Worm (Caenorhabditis elegans) whole organism, L1 larva: Measurements from ENCODE around the gene acbp-4.
A peak's percentile ranks its signal among the peaks of the same experiment; 100 is the strongest.

ENCODE experiments used
- C04F5.9 ChIP-seq: sonication (generic microtip); optimal IDR thresholded peaks from 2 replicates; lab custom pipeline; 2016; ENCODE audit warnings: missing genetic modification characterization, missing compliant biosample characterization
- C34B4.2 ChIP-seq: sonication (generic microtip); optimal IDR thresholded peaks from 2 replicates; lab custom pipeline; 2017; ENCODE audit warnings: mild to moderate bottlenecking, missing genetic modification characterization, missing compliant biosample characterization
- F16B12.6 ChIP-seq: fragments of 150-350 bp; optimal IDR thresholded peaks from 2 replicates; lab custom pipeline; 2014; ENCODE audit warnings: missing biosample characterization, missing genetic modification characterization
- Y116A8C.19 ChIP-seq: sonication (generic microtip); optimal IDR thresholded peaks from 2 replicates; lab custom pipeline; 2016; ENCODE audit warnings: missing compliant biosample characterization, missing genetic modification characterization, borderline replicate concordance
- ama-1 ChIP-seq: fragments of 150-350 bp; optimal IDR thresholded peaks from 2 replicates; lab custom pipeline; 2014
- blmp-1 ChIP-seq: fragments of 150-350 bp; optimal IDR thresholded peaks from 2 replicates; lab custom pipeline; 2014; ENCODE audit warnings: missing biosample characterization, missing genetic modification characterization
- ceh-63 ChIP-seq: fragments of 200-800 bp; sonication (Bioruptor generic); optimal IDR thresholded peaks from 2 replicates; lab custom pipeline; 2018; ENCODE audit warnings: mild to moderate bottlenecking, missing genetic modification characterization, missing compliant biosample characterization
- ceh-8 ChIP-seq: fragments of 200-800 bp; sonication (Bioruptor generic); optimal IDR thresholded peaks from 2 replicates; lab custom pipeline; 2018; ENCODE audit warnings: mild to moderate bottlenecking, missing genetic modification characterization, moderate library complexity, missing compliant biosample characterization
- ceh-88 ChIP-seq: fragments of 200-800 bp; sonication (Bioruptor generic); IDR thresholded peaks from 2 replicates; pipeline ENCODE4 v1.3.6; 2022; ENCODE audit warnings: missing genetic modification characterization, missing compliant biosample characterization
- dsc-1 ChIP-seq: sonication (generic microtip); optimal IDR thresholded peaks from 2 replicates; lab custom pipeline; 2016; ENCODE audit warnings: mild to moderate bottlenecking, missing genetic modification characterization, missing compliant biosample characterization
- efl-1 ChIP-seq, 4 experiments: fragments of 150-350 bp; optimal IDR thresholded peaks in 3 of 4; peaks in 1 of 4; 1 replicate in 1 of 4; 2 replicates in 3 of 4; lab custom pipeline; 2014; ENCODE audit warnings: missing biosample characterization in 2 of 4, missing genetic modification characterization in 2 of 4, missing genetic modification reagents in 2 of 4
- egl-27 ChIP-seq, 2 experiments: fragments of 150-350 bp in 1 of 2; sonication (generic microtip); optimal IDR thresholded peaks; 3 replicates each; lab custom pipeline; 2017 to 2018; ENCODE audit warnings: missing biosample characterization in 2 of 2, missing genetic modification characterization in 2 of 2, missing genetic modification reagents in 2 of 2
- ets-5 ChIP-seq: fragments of 200-800 bp; sonication (Bioruptor generic); IDR thresholded peaks from 2 replicates; pipeline ENCODE4 v1.3.6; 2022; ENCODE audit warnings: missing genetic modification characterization, missing compliant biosample characterization
- fkh-8 ChIP-seq: sonication (generic microtip); optimal IDR thresholded peaks from 2 replicates; lab custom pipeline; 2016; ENCODE audit warnings: mild to moderate bottlenecking, missing genetic modification characterization, missing compliant biosample characterization
- grh-1 ChIP-seq: fragments of 200-800 bp; sonication (Bioruptor generic); IDR thresholded peaks from 2 replicates; pipeline ENCODE4 v1.3.6; 2022; ENCODE audit warnings: missing genetic modification reagents, missing genetic modification characterization, missing compliant biosample characterization
- hlh-17 ChIP-seq: fragments of 200-800 bp; sonication (Bioruptor generic); optimal IDR thresholded peaks from 2 replicates; lab custom pipeline; 2018; ENCODE audit warnings: missing genetic modification characterization, mild to moderate bottlenecking, missing compliant biosample characterization, moderate library complexity, borderline replicate concordance
- lin-13 ChIP-seq: fragments of 150-350 bp; optimal IDR thresholded peaks from 2 replicates; lab custom pipeline; 2014; ENCODE audit warnings: missing biosample characterization, missing genetic modification reagents, missing genetic modification characterization
- lin-15B ChIP-seq: fragments of 150-350 bp; sonication (generic microtip); optimal IDR thresholded peaks from 3 replicates; lab custom pipeline; 2014; ENCODE audit warnings: missing biosample characterization, missing genetic modification characterization
- lin-35 ChIP-seq, 2 experiments: fragments of 150-350 bp; optimal IDR thresholded peaks; 2 replicates each; lab custom pipeline; 2014; ENCODE audit warnings: missing biosample characterization in 2 of 2, missing genetic modification characterization in 2 of 2, missing genetic modification reagents in 2 of 2
- lin-39 ChIP-seq: fragments of 150-350 bp; optimal IDR thresholded peaks from 2 replicates; lab custom pipeline; 2014; ENCODE audit warnings: missing biosample characterization, missing genetic modification reagents, missing genetic modification characterization
- lsy-2 ChIP-seq, 2 experiments: fragments of 150-350 bp; optimal IDR thresholded peaks; 2 replicates each; lab custom pipeline; 2014; ENCODE audit warnings: missing biosample characterization in 2 of 2, missing genetic modification characterization in 2 of 2
- mef-2 ChIP-seq: fragments of 150-350 bp; optimal IDR thresholded peaks from 2 replicates; lab custom pipeline; 2014; ENCODE audit warnings: missing biosample characterization, missing genetic modification characterization
- nhr-47 ChIP-seq: sonication (generic microtip); optimal IDR thresholded peaks from 2 replicates; lab custom pipeline; 2016; ENCODE audit warnings: mild to moderate bottlenecking, missing genetic modification characterization, moderate library complexity, missing compliant biosample characterization
- nhr-84 ChIP-seq: sonication (generic microtip); optimal IDR thresholded peaks from 2 replicates; lab custom pipeline; 2017; ENCODE audit warnings: missing biosample characterization, missing genetic modification characterization
- pag-3 ChIP-seq: sonication (generic microtip); optimal IDR thresholded peaks from 2 replicates; lab custom pipeline; 2017; ENCODE audit warnings: missing genetic modification characterization, mild to moderate bottlenecking, missing compliant biosample characterization, antibody characterized with exemption, borderline replicate concordance; ENCODE audit not compliant: insufficient read depth
- pax-3 ChIP-seq: fragments of 200-800 bp; sonication (Bioruptor generic); optimal IDR thresholded peaks from 2 replicates; lab custom pipeline; 2018; ENCODE audit warnings: mild to moderate bottlenecking, missing genetic modification characterization, moderate library complexity, missing compliant biosample characterization
- pqm-1 ChIP-seq: sonication (generic microtip); optimal IDR thresholded peaks from 3 replicates; lab custom pipeline; 2017; ENCODE audit warnings: missing biosample characterization, missing genetic modification characterization
- rnt-1 ChIP-seq: sonication (generic microtip); optimal IDR thresholded peaks from 2 replicates; lab custom pipeline; 2016; ENCODE audit warnings: mild to moderate bottlenecking, missing genetic modification characterization, moderate library complexity, missing compliant biosample characterization
- snpc-4 ChIP-seq: fragments of 150-350 bp; optimal IDR thresholded peaks from 2 replicates; lab custom pipeline; 2014; ENCODE audit warnings: missing biosample characterization, missing genetic modification characterization
- sptf-1 ChIP-seq: fragments of 150-350 bp; optimal IDR thresholded peaks from 2 replicates; lab custom pipeline; 2014; ENCODE audit warnings: missing biosample characterization, missing genetic modification characterization
- sup-37 ChIP-seq: fragments of 200-800 bp; sonication (Bioruptor generic); optimal IDR thresholded peaks from 2 replicates; lab custom pipeline; 2018; ENCODE audit warnings: mild to moderate bottlenecking, missing genetic modification characterization, missing compliant biosample characterization
- swsn-7 ChIP-seq: sonication (generic microtip); optimal IDR thresholded peaks from 2 replicates; lab custom pipeline; 2016; ENCODE audit warnings: missing genetic modification characterization, missing compliant biosample characterization
- tbx-2 ChIP-seq: sonication (generic microtip); optimal IDR thresholded peaks from 2 replicates; lab custom pipeline; 2016; ENCODE audit warnings: missing genetic modification characterization, missing compliant biosample characterization
- unc-86 ChIP-seq: sonication (generic microtip); optimal IDR thresholded peaks from 2 replicates; lab custom pipeline; 2016; ENCODE audit warnings: missing genetic modification characterization, missing compliant biosample characterization
- vab-15 ChIP-seq: sonication (generic microtip); optimal IDR thresholded peaks from 2 replicates; lab custom pipeline; 2017; ENCODE audit warnings: missing genotype, mild to moderate bottlenecking, missing genetic modification characterization, missing compliant biosample characterization
- xbp-1 ChIP-seq: sonication (generic microtip); optimal IDR thresholded peaks from 2 replicates; lab custom pipeline; 2016; ENCODE audit warnings: missing genetic modification characterization, missing compliant biosample characterization
- zag-1 ChIP-seq: fragments of 150-350 bp; optimal IDR thresholded peaks from 2 replicates; lab custom pipeline; 2014; ENCODE audit warnings: missing biosample characterization, missing genetic modification characterization
- ztf-11 ChIP-seq, 2 experiments: sonication (generic microtip); optimal IDR thresholded peaks; 2 replicates each; lab custom pipeline; 2016 to 2017; ENCODE audit warnings: missing genetic modification characterization in 2 of 2, missing biosample characterization in 1 of 2, missing compliant biosample characterization in 1 of 2

Gene acbp-4

DNA sequence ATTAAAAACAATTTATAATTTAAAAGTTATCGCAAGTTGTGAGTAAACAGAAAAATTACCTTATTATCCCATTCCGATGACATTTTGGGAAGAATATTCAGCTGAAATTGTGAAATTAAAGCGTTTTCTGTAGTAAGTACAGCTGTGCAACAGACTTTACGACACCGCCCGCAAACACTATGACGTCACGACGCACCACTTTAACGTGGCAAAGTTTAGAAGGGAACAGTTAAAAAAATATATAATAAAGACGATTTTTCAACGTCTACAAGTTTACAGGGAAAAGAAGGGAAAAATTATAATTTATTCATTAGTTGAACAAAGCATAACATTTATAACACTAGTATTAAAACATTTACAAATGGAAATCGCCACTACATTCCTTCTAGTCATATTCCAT lies 45.0 kb upstream of the acbp-4 start, which contains the start of gene F08F8.9:
TSS of gene F08F8.9 (minus strand) at position 101 of the 400 bp plus-strand sequence.
- peak; percentile 45 for TF ChIP-seq F16B12.6 (tag; lab: Kevin White, UChicago)
- peak in 1 of 2 experiments; percentile 1 for TF ChIP-seq lin-35 (GFP tag; optimal IDR thresholded peaks at IDR 0.05; lab: Kevin White, UChicago)
- no peak for TF ChIP-seq C04F5.9 (tag; lab: Kevin White, UChicago)
- TF ChIP-seq, all 84 proteins: peak for 2

ce11 chrIII:7349075-7349474 lies 40.2 kb upstream of the acbp-4 start, which contains the start of gene gos-28:
Gene gos-28 (minus strand): TSS chrIII:7349175.
- no peak for TF ChIP-seq ets-5 (GFP tag; lab: Robert Waterston, UW)
- no peak for TF ChIP-seq egl-27 (tag; optimal IDR thresholded peaks at IDR 0.05; lab: Kevin White, UChicago)
- TF ChIP-seq xbp-1, result no peak
- TF ChIP-seq grh-1 (GFP tag; lab: Robert Waterston, UW), result no peak
- no peak for TF ChIP-seq lin-13 (GFP tag; lab: Kevin White, UChicago)
- TF ChIP-seq fkh-8 (tag; lab: Kevin White, UChicago), result no peak
- TF ChIP-seq Y116A8C.19 (tag; lab: Kevin White, UChicago), result no peak
- TF ChIP-seq unc-86 (tag; lab: Kevin White, UChicago), result no peak
- no peak for TF ChIP-seq pag-3
- TF ChIP-seq mef-2, result no peak
- no peak for TF ChIP-seq swsn-7 (tag; lab: Kevin White, UChicago)
- no peak for TF ChIP-seq zag-1 (tag; lab: Kevin White, UChicago)
- TF ChIP-seq blmp-1 (tag; lab: Kevin White, UChicago), result no peak
- TF ChIP-seq hlh-17 (GFP tag; lab: Kevin White, UChicago), result no peak
- no peak for TF ChIP-seq ceh-63 (GFP tag; lab: Kevin White, UChicago)
- no peak for TF ChIP-seq vab-15 (tag; lab: Kevin White, UChicago)

DNA sequence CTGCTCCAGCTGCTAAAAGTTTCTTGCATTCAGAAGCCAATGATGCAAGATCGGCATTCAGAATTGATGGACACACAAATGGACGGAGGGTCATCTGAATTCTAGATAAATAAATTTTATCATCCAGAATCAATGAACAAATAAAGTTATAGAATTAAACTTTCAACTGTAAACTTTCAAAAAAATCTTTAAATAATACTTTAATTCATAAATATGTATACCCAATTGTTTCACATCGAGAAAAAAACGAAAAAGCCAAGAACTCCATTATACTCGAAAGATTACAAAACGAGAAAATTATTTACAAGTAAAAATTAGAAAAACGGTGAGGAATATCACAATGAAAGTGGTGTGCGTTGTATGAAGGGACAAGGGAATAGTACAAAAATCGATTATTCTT lies 38.1 kb upstream of the acbp-4 start, which contains the start of gene F08F8.7:
TSS of gene F08F8.7 (minus strand) at position 101 of the 400 bp plus-strand sequence.
- TF ChIP-seq ama-1 (lab: Kevin White, UChicago) (no peak), pqm-1 (tag; lab: Kevin White, UChicago) (no peak), ceh-88 (GFP tag; lab: Robert Waterston, UW) (no peak), tbx-2 (no peak), sptf-1 (tag; lab: Kevin White, UChicago) (no peak), mef-2 (no peak), sup-37 (GFP tag; lab: Kevin White, UChicago) (no peak), lin-15B (tag; lab: Kevin White, UChicago) (no peak), pag-3 (no peak), lin-13 (GFP tag; lab: Kevin White, UChicago) (no peak), vab-15 (tag; lab: Kevin White, UChicago) (no peak), ceh-8 (GFP tag; lab: Kevin White, UChicago) (no peak), lin-39 (tag; lab: Kevin White, UChicago) (no peak), pax-3 (tag; lab: Kevin White, UChicago) (no peak), dsc-1 (tag; lab: Kevin White, UChicago) (no peak)

DNA sequence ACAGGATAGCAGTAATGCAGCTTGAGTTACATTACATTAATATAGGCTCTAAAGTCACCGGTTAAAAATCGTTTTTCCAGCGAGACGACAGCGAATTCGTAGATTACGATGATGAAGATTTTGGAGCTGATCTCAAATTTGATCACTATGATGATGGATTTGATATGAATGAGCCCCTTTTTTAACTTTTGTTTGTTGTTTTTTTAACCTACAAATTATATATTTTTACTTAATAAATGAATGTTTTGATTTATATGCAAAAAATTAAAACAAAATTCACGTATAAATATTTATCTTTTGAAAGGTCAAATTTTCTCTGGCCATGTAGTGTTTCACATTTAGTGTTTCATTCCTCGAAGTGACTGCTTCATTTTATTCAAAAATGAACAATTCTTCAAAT lies 34.5 kb upstream of the acbp-4 start, which contains the start of gene F08F8.6:
TSS of gene F08F8.6 (plus strand) at position 301 of the 400 bp plus-strand sequence.
- TF ChIP-seq efl-1 (optimal IDR thresholded peaks at IDR 0.05; lab: Kevin White, UChicago), result no peak
- TF ChIP-seq efl-1 (GFP tag; optimal IDR thresholded peaks at IDR 0.05 in 1 of 2; lab: Kevin White, UChicago), result peak in 1 of 2 experiments; percentile 62
- TF ChIP-seq C34B4.2 (tag; lab: Kevin White, UChicago), result no peak

DNA sequence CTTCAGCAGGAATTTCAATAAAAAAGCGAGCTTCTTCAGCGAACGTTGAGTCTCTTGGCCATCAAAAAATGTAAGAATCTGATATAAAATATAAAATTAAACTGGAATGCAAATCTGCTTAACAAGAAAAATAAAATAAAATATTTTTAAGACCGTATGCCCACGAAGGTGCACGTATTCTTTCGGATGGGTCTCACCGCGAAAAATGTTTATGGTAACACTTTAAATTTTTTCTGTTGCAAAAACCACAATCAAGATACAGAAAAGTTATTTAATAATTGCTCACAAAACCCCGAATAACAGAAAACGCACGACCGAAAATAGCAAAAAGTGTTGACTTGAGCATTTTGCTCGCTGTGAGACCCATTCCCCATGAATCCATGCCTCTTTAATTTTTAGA lies 30.2 kb upstream of the acbp-4 start:
- TF ChIP-seq lsy-2 (tag; optimal IDR thresholded peaks at IDR 0.05; lab: Kevin White, UChicago) (no peak), nhr-47 (tag; lab: Kevin White, UChicago) (no peak), swsn-7 (tag; lab: Kevin White, UChicago) (no peak), rnt-1 (no peak), ztf-11 (tag; optimal IDR thresholded peaks at IDR 0.05; lab: Kevin White, UChicago) (no peak), ceh-8 (GFP tag; lab: Kevin White, UChicago) (no peak), snpc-4 (tag; lab: Kevin White, UChicago) (no peak), nhr-84 (no peak)
- TF ChIP-seq, all 84 proteins: peak for 0
